Worm (Caenorhabditis elegans): ENCODE data around the gene ceh-62.

DNA sequence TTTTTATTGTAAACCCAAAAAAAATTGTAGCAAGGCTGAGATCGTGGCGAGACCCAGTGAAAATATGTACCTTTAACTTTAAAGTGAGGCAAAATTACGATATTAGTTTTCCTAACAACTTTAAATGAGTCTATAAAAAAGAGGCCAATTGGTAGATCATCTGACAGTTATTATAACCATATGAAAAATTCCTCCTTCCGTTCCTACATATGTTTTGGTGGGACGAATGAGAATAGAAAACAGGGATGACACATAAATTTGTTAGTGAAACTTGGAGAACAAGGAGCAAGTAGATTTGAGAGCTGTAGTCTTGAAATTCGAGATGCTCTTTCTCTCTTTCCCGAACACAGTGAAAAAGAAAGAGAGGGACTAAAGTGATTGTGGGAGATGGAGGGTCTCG, 40.3 kb upstream of the ceh-62 start:
- TF ChIP-seq F49E8.2 (tag; optimal IDR thresholded peaks at IDR 0.05; ENCODE audit: insufficient read depth) (no peak), ceh-40 (GFP tag; IDR thresholded peaks at IDR 0.05) (no peak), bed-1 (GFP tag; IDR thresholded peaks at IDR 0.05) (no peak), lin-40 (tag; optimal IDR thresholded peaks at IDR 0.05) (no peak), B0019.2 (GFP tag; conservative IDR thresholded peaks at IDR 0.05) (no peak), F22D6.2 (tag; optimal IDR thresholded peaks at IDR 0.05) (no peak), snpc-4 (GFP tag; optimal IDR thresholded peaks at IDR 0.05) (no peak), snpc-4 (tag; optimal IDR thresholded peaks at IDR 0.05) (no peak), efl-1 (GFP tag; optimal IDR thresholded peaks at IDR 0.05) (no peak), tlf-1 (GFP tag; optimal IDR thresholded peaks at IDR 0.05) (no peak), unc-62 (GFP tag; optimal IDR thresholded peaks at IDR 0.05) (no peak), ztf-18 (tag; optimal IDR thresholded peaks at IDR 0.05) (no peak), Y95B8A.8 (GFP tag; IDR thresholded peaks at IDR 0.05) (no peak), chd-7 (tag; optimal IDR thresholded peaks at IDR 0.05) (no peak)
